Fruit fly (Drosophila melanogaster) whole organism, pupa: ENCODE data around the gene CG10194.

Experiments used
- CG10348 ChIP-seq: fragments of 200-800 bp; sonication (Bioruptor generic); IDR thresholded peaks from 2 replicates; pipeline ENCODE4 v1.3.6; 2022; ENCODE audit warnings: missing biosample characterization, missing genetic modification characterization
- CG12605 ChIP-seq: fragments of 200-800 bp; sonication (Bioruptor generic); IDR thresholded peaks from 2 replicates; pipeline ENCODE4 v1.3.6; 2022; ENCODE audit warnings: missing biosample characterization, missing genetic modification characterization
- CG13204 ChIP-seq: fragments of 200-800 bp; sonication (Bioruptor generic); optimal IDR thresholded peaks from 2 replicates; lab custom pipeline; 2018; ENCODE audit warnings: missing biosample characterization, mild to moderate bottlenecking, missing genetic modification characterization, moderate library complexity
- CG14655 ChIP-seq: fragments of 200-800 bp; sonication (Bioruptor generic); optimal IDR thresholded peaks from 3 replicates; lab custom pipeline; 2017; ENCODE audit warnings: mild to moderate bottlenecking, missing biosample characterization, missing genetic modification reagents, missing genetic modification characterization
- CG15710 ChIP-seq: fragments of 200-800 bp; sonication (Bioruptor generic); optimal IDR thresholded peaks from 2 replicates; lab custom pipeline; 2018; ENCODE audit warnings: missing biosample characterization, mild to moderate bottlenecking, missing genetic modification characterization, moderate library complexity
- CG17806 ChIP-seq: fragments of 200-800 bp; sonication (Bioruptor generic); optimal IDR thresholded peaks from 2 replicates; lab custom pipeline; 2018; ENCODE audit warnings: missing biosample characterization, mild to moderate bottlenecking, missing genetic modification characterization, moderate library complexity
- CG32121 ChIP-seq: fragments of 200-800 bp; sonication (Bioruptor generic); IDR thresholded peaks from 2 replicates; pipeline ENCODE4 v1.3.6; 2022; ENCODE audit warnings: missing biosample characterization, missing genetic modification characterization
- CG34367 ChIP-seq: fragments of 200-800 bp; sonication (Bioruptor generic); optimal IDR thresholded peaks from 2 replicates; lab custom pipeline; 2018; ENCODE audit warnings: missing biosample characterization, mild to moderate bottlenecking, missing genetic modification characterization
- CG4496 ChIP-seq: fragments of 200-800 bp; sonication (Bioruptor generic); IDR thresholded peaks from 3 replicates; pipeline ENCODE4 v1.3.6; 2022; ENCODE audit warnings: missing biosample characterization, missing genetic modification characterization
- CG8159 ChIP-seq: fragments of 200-800 bp; sonication (Bioruptor generic); optimal IDR thresholded peaks from 3 replicates; lab custom pipeline; 2018; ENCODE audit warnings: missing biosample characterization, mild to moderate bottlenecking, missing genetic modification characterization, moderate library complexity
- CG8301 ChIP-seq: fragments of 200-800 bp; sonication (Bioruptor generic); optimal IDR thresholded peaks from 2 replicates; lab custom pipeline; 2018; ENCODE audit warnings: missing biosample characterization, mild to moderate bottlenecking, missing genetic modification characterization
- CG9948 ChIP-seq: fragments of 200-800 bp; sonication (Bioruptor generic); optimal IDR thresholded peaks from 2 replicates; lab custom pipeline; 2018; ENCODE audit warnings: missing biosample characterization, mild to moderate bottlenecking, missing genetic modification characterization, moderate library complexity
- D1 ChIP-seq: fragments of 200-800 bp; sonication (Bioruptor generic); optimal IDR thresholded peaks from 2 replicates; lab custom pipeline; 2018; ENCODE audit warnings: missing biosample characterization, mild to moderate bottlenecking, missing genetic modification characterization, moderate library complexity
- EcR ChIP-seq: fragments of 200-800 bp; sonication (Bioruptor generic); optimal IDR thresholded peaks from 3 replicates; lab custom pipeline; 2019; ENCODE audit warnings: missing biosample characterization, missing genetic modification characterization, mild to moderate bottlenecking, moderate library complexity, missing genetic modification reagents
- Ets98B ChIP-seq: fragments of 200-800 bp; sonication (Bioruptor generic); IDR thresholded peaks from 2 replicates; pipeline ENCODE4 v1.3.6; 2022; ENCODE audit warnings: missing biosample characterization, missing genetic modification characterization
- Pif1A ChIP-seq: fragments of 200-800 bp; sonication (Bioruptor generic); optimal IDR thresholded peaks from 3 replicates; lab custom pipeline; 2016; ENCODE audit warnings: missing biosample characterization, missing genetic modification characterization
- Snoo ChIP-seq: fragments of 200-800 bp; sonication (Bioruptor generic); optimal IDR thresholded peaks from 3 replicates; lab custom pipeline; 2017; ENCODE audit warnings: missing biosample characterization, mild to moderate bottlenecking, missing genetic modification characterization, inconsistent platforms
- fd96Ca ChIP-seq: fragments of 200-800 bp; sonication (Bioruptor generic); IDR thresholded peaks from 3 replicates; pipeline ENCODE4 v1.3.6; 2022; ENCODE audit warnings: missing biosample characterization, missing genetic modification characterization
- gl ChIP-seq: fragments of 200-800 bp; sonication (Bioruptor generic); optimal IDR thresholded peaks from 2 replicates; lab custom pipeline; 2018; ENCODE audit warnings: missing biosample characterization, mild to moderate bottlenecking, missing genetic modification characterization
- rn ChIP-seq: fragments of 200-800 bp; sonication (Bioruptor generic); IDR thresholded peaks from 2 replicates; pipeline ENCODE4 v1.3.6; 2022; ENCODE audit warnings: missing biosample characterization, missing genetic modification characterization

Gene CG10194

dm6 chr2L:19497983-19498382, 8.1 kb upstream of the CG10194 start, which contains the start of gene Top3alpha:
Gene Top3alpha (plus strand): TSS chr2L:19498168.
- no peak for TF ChIP-seq CG32121
- no peak for TF ChIP-seq Pif1A (GFP tag; lab: Kevin White, UChicago)
- no peak for TF ChIP-seq CG9948 (tag; lab: Kevin White, UChicago)
- no peak for TF ChIP-seq CG17806 (tag; lab: Kevin White, UChicago)
- no peak for TF ChIP-seq CG8159
- TF ChIP-seq CG12605 (GFP tag; lab: Robert Waterston, UW): no peak
- no peak for TF ChIP-seq CG10348
- no peak for TF ChIP-seq Snoo (tag; lab: Kevin White, UChicago)
- no peak for TF ChIP-seq CG14655 (GFP tag; lab: Kevin White, UChicago)
- TF ChIP-seq CG13204 (GFP tag; lab: Kevin White, UChicago): no peak
- no peak for TF ChIP-seq rn (GFP tag; lab: Robert Waterston, UW)
- TF ChIP-seq EcR: no peak
- TF ChIP-seq D1: no peak
- no peak for TF ChIP-seq CG4496 (GFP tag; lab: Robert Waterston, UW)
- TF ChIP-seq fd96Ca (GFP tag; lab: Robert Waterston, UW): no peak
- TF ChIP-seq CG34367 (tag; lab: Kevin White, UChicago): no peak
- TF ChIP-seq gl (tag; lab: Kevin White, UChicago): no peak
- no peak for TF ChIP-seq CG15710 (tag; lab: Kevin White, UChicago)
- TF ChIP-seq CG8301 (tag; lab: Kevin White, UChicago): no peak
- no peak for TF ChIP-seq Ets98B (GFP tag; lab: Robert Waterston, UW)

dm6 chr2L:19492934-19493686, 3.2 kb upstream of the CG10194 start, which contains the start of the genes swm and Ctu2:
Gene swm (plus strand): TSS chr2L:19493251.
Gene Ctu2 (minus strand): TSS chr2L:19493253.
- TF ChIP-seq CG9948 (tag; lab: Kevin White, UChicago) (peak; percentile 43), CG14655 (GFP tag; lab: Kevin White, UChicago) (no peak), Pif1A (GFP tag; lab: Kevin White, UChicago) (no peak), CG15710 (tag; lab: Kevin White, UChicago) (peak; percentile 70), EcR (peak; percentile 19), CG32121 (peak; percentile 56; the same call in 1 of the 2 replicates)

dm6 chr2L:19487190-19487589, 2.7 kb downstream of the CG10194 start, which contains the start of gene CG13083:
Gene CG13083 (plus strand): TSS chr2L:19487490.
- TF ChIP-seq CG9948 (tag; lab: Kevin White, UChicago): no peak
- TF ChIP-seq CG10348: no peak
- TF ChIP-seq rn (GFP tag; lab: Robert Waterston, UW): no peak

dm6 chr2L:19484539-19484938, 5.4 kb downstream of the CG10194 start, which contains the start of the genes CG10195 and CG13084:
Gene CG10195 (minus strand): TSS chr2L:19484705.
Gene CG13084 (plus strand): TSS chr2L:19484930.
- no peak for TF ChIP-seq Pif1A (GFP tag; lab: Kevin White, UChicago)
- TF ChIP-seq fd96Ca (GFP tag; lab: Robert Waterston, UW): no peak
- TF ChIP-seq CG4496 (GFP tag; lab: Robert Waterston, UW): no peak
- no peak for TF ChIP-seq EcR
- no peak for TF ChIP-seq CG8301 (tag; lab: Kevin White, UChicago)
- no peak for TF ChIP-seq CG32121
- no peak for TF ChIP-seq Snoo (tag; lab: Kevin White, UChicago)
- no peak for TF ChIP-seq CG9948 (tag; lab: Kevin White, UChicago)
- TF ChIP-seq CG10348: no peak
- no peak for TF ChIP-seq CG17806 (tag; lab: Kevin White, UChicago)
- no peak for TF ChIP-seq CG34367 (tag; lab: Kevin White, UChicago)

dm6 chr2L:19480406-19481334, 9.2 kb downstream of the CG10194 start:
- TF ChIP-seq EcR (no peak), CG10348 (no peak), CG32121 (no peak), CG9948 (tag; lab: Kevin White, UChicago) (no peak), rn (GFP tag; lab: Robert Waterston, UW) (no peak), CG4496 (GFP tag; lab: Robert Waterston, UW) (no peak), Ets98B (GFP tag; lab: Robert Waterston, UW) (no peak), CG17806 (tag; lab: Kevin White, UChicago) (no peak), Snoo (tag; lab: Kevin White, UChicago) (no peak)
- TF ChIP-seq, all 21 proteins: peak for 0
